Fruit fly (Drosophila melanogaster) ovary, adult (tissue): Measurements from ENCODE around the gene Upf2.
A peak's percentile ranks its signal among the peaks of the same experiment; 100 is the strongest.

Source experiments
- CG17801 ChIP-seq: fragments of 200-800 bp; optimal IDR thresholded peaks from 2 replicates; lab custom pipeline; 2019; ENCODE audit warnings: missing biosample characterization, mild to moderate bottlenecking, missing genetic modification characterization, moderate library complexity; ENCODE audit not compliant: partially characterized antibody

The Upf2 gene

dm6 chrX:8100826-8101079, 25.5 kb upstream of the Upf2 start:
- no peak for TF ChIP-seq CG17801 (GFP tag; lab: Kevin White, UChicago)

DNA sequence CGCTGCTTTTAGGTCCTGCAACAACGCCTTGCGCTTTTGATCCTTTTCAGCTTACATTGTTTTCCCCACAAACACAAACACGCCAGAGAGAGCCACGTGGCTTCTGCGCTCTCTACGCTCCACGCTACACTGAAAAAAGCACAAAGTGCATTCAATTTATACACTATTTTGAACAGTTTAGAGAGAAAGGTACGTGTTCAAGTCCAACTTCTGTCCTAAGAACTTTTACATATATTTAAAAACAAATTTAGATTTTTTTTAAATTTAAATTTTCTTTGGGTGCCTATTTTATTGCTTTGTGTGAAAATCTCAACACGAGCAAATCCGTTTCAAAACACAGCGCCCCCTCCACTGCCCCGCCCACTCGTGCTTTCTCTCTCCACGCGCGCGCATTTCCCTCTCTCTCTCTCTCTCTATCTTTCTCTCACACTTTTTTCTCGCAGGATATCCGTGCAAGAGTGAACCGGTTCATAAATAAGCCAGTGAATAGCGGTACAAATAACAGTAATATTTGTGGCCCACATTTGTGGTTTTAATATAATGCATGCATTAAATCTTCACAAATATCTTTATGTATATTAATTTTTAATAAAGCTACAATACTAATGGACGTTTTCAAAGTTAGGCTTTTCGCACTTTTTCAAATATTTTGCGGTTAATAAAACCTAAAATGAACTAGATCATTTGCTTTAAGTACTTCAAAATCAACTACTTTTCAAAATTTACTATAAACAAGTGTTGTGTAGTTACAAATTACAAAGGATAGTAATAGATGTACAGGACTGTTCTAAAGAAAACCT, 25.0 kb upstream of the Upf2 start:
- peak; percentile 20 for TF ChIP-seq CG17801 (GFP tag; lab: Kevin White, UChicago)

dm6 chrX:8093722-8094177, 18.5 kb upstream of the Upf2 start, which contains the start of gene UbcE2H:
Gene UbcE2H, minus strand, starts transcription at chrX:8094064.
- TF ChIP-seq CG17801 (GFP tag; lab: Kevin White, UChicago) = no peak

- TF ChIP-seq CG17801 (GFP tag; lab: Kevin White, UChicago) = peak; percentile 22
Observed at dm6 chrX:8092893-8093721, 17.8 kb upstream of the Upf2 start.

DNA sequence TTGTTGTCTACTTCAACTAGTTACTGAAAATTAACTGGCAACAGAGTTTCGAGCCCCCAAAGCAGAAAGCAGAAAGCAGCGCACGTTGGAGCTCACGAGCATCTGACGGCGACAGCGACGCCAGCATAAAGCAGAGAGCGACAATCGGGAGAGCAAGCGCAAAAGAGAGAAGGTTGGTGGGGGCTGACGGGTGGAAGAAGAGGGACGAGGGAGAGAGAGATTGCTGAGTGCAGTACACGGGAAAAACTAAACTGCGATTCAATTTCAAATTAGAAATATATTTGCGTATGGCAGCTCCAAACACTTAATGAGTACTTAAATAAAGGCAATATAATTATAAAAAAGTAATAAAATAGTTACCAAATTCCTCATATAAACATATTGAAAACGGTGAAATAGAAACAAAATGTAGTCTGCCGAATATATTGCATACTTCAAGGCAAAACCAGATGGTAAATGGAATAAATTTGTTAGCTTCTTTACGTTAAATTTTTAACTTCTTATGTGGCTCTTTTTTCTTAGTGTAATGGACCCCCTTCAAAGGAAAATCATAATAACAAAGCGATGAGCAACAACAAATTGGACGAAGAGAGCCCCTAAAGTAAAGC, 16.9 kb upstream of the Upf2 start:
- peak; percentile 98 for TF ChIP-seq CG17801 (GFP tag; lab: Kevin White, UChicago)

DNA sequence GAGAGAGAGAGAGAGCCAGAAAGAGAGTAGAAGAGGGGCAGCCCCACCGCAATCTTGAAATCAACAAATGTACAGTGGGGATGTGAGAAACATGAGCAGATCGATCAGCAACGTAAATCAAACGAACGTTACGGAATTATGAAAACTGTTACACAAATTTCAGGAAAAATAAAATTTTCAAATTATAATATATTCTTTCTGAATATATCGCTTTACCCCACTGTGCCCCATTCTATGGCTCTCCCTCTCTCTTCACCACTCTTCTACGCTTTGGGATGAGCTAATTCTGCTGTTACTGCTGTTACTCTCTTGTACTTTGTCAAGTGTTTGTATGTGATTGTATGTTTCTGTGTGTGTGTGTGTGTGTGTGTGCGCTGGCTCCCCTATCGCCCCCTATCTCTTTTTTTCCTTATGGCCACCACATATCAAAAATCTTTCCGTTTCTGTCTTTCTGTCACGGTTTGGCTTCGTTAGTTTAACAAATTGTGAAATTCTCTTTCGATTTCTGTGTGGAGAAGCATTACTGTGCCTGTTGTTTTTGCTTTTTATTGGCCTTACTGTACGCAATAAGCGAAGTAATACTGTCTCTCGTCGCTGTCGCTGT, 15.9 kb upstream of the Upf2 start:
- TF ChIP-seq CG17801 (GFP tag; lab: Kevin White, UChicago) = peak; percentile 90

DNA sequence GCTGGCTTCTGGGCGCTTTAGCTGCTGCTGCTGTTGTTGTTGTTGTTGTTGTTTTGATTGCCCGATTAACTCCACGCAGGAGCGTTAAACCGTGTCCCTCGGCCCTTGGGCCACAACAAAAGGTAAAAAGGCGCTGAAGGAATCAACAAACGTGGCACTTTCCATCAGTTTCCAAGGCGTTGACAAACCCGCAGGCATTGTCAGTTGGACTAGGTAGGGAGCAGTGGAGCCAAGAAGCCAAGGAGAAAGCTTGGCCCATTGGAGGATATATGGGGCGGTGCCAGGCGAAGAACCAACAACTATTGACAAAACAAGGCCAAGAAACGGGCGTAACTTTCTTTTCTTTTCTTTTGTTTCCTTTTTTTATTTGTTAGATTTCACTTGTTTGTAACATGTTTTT, 11.8 kb upstream of the Upf2 start, which contains the start of gene CG2256:
Gene CG2256, minus strand, starts transcription at position 101 of the 400 bp plus-strand sequence.
- no peak for TF ChIP-seq CG17801 (GFP tag; lab: Kevin White, UChicago)

DNA sequence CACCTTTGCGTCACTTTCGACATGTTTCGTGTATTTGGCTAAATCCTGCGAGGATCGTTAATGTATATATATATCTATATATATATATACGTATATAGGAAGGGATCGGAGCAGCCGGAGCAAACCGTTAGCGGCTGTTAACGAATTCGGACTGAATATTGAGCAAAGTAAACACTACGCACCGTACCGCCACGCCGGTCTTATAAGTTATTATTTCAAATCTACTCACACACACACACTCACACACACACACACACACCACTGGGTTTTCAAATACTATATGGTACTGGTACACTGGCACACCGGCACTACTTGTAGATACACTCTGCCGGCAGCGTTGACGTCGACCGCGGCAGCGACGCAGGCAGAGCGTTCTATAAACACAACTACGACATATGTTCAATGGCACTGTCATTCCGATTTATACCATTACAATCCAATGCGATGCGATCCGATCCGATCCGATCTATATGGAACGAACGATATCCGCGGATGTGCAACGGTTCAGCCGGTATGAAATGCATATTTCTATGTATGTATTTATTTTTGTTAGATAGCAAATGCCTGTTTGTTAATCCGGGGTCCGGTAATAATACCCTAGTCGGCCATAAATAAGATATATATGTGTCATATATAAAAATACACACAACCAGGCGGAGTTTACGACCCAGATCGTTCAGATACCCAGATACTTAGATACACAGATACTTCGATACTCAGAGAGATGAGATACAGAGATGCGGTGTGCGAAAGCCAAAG, 6.3 kb upstream of the Upf2 start, which contains the start of gene Ldsdh1:
Gene Ldsdh1, minus strand, starts transcription at position 179 of the 759 bp plus-strand sequence.
- no peak for TF ChIP-seq CG17801 (GFP tag; lab: Kevin White, UChicago)

- TF ChIP-seq CG17801 (GFP tag; lab: Kevin White, UChicago) = no peak
Observed at dm6 chrX:8080174-8080573, 4.9 kb upstream of the Upf2 start.

- no peak for TF ChIP-seq CG17801 (GFP tag; lab: Kevin White, UChicago)
Observed at dm6 chrX:8063223-8063674, 12.0 kb downstream of the Upf2 start.

dm6 chrX:8062180-8062480, 13.1 kb downstream of the Upf2 start:
- no peak for TF ChIP-seq CG17801 (GFP tag; lab: Kevin White, UChicago)

DNA sequence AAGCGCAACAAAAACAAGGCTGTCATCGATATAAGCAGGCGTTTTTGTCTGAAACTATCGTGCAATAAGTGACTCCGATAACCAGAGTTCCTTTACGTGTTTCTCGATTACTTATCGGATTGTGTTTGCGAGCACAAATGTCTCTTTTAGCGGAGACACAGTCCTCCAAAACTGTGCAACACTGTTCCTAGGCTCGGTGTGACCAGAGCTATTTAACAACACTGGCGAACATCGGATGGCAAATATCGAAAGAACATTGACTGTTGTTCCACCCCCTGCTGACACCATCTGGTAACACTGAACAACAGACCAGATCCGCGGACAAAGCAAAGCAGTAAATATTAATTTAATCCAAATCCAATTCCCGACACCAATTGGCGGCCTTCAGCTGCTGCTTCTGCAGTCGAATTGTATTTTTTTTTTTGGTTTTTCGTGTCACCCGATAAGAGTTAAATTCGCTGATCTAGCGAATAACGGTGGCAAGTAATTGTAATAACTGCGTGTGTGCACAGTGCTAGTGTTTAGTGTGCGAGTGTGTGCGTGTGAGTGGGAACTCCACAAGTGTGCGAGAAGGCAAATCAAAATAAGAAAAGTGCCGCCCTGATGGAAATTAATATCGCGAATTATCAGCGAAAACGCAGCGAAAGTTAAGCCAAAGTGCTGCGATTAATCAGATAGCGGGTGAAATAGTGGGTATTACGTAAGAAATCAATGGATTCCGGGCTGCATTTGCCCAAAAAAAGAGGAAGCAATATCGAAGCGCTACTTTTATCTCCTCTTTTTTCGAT, 13.7 kb downstream of the Upf2 start, which contains the start of gene mys:
Gene mys, plus strand, starts transcription at position 254 of the 788 bp plus-strand sequence.
- no peak for TF ChIP-seq CG17801 (GFP tag; lab: Kevin White, UChicago)

dm6 chrX:8060921-8061270, 14.4 kb downstream of the Upf2 start:
- TF ChIP-seq CG17801 (GFP tag; lab: Kevin White, UChicago) = peak; percentile 35
